Fruit fly (Drosophila melanogaster): ENCODE data around the gene jp.

The jp gene

dm6 chr2L:9576269-9576933 is 9.9 kb upstream of the jp start, which contains the start of gene Mtpalpha (continued):
- TF ChIP-seq Dip2 (GFP tag; IDR thresholded peaks at IDR 0.05) (peak; percentile 98), Hr51 (GFP tag; optimal IDR thresholded peaks at IDR 0.05) (no peak), dati (GFP tag; IDR thresholded peaks at IDR 0.05) (no peak), sr (GFP tag; IDR thresholded peaks at IDR 0.05) (no peak), sens (GFP tag) (peak; percentile 89), vfl (GFP tag; optimal IDR thresholded peaks at IDR 0.05) (no peak), tll (GFP tag; optimal IDR thresholded peaks at IDR 0.05) (no peak), CG10209 (GFP tag; optimal IDR thresholded peaks at IDR 0.05) (peak; percentile 32), wek (GFP tag; optimal IDR thresholded peaks at IDR 0.05) (no peak), Dfd (GFP tag; optimal IDR thresholded peaks at IDR 0.05) (no peak), gsb-n (tag; optimal IDR thresholded peaks at IDR 0.05) (no peak), stc (GFP tag; IDR thresholded peaks at IDR 0.05) (no peak; the same call in 1 of the 2 replicates), insv (GFP tag; optimal IDR thresholded peaks at IDR 0.05) (peak in 1 of 2 experiments; percentile 41), CG18599 (GFP tag; optimal IDR thresholded peaks at IDR 0.05) (no peak), Nf-YC (tag; optimal IDR thresholded peaks at IDR 0.05) (no peak), CG31365 (tag; optimal IDR thresholded peaks at IDR 0.05) (no peak), otp (GFP tag; IDR thresholded peaks at IDR 0.05) (no peak), CG3163 (GFP tag; optimal IDR thresholded peaks at IDR 0.05) (peak; percentile 1), CG3995 (GFP tag; optimal IDR thresholded peaks at IDR 0.05) (no peak), Ets97D (GFP tag; optimal IDR thresholded peaks at IDR 0.05) (peak; percentile 67), vnd (GFP tag; IDR thresholded peaks at IDR 0.05; ENCODE audit: partially characterized antibody) (no peak), CG9932 (GFP tag; IDR thresholded peaks at IDR 0.05) (peak; percentile 59), CG2712 (tag; optimal IDR thresholded peaks at IDR 0.05) (no peak), CG11504 (tag; optimal IDR thresholded peaks at IDR 0.05) (no peak), eve (GFP tag; optimal IDR thresholded peaks at IDR 0.05) (no peak), ci (GFP tag; IDR thresholded peaks at IDR 0.05) (peak; percentile 76), CG6272 (GFP tag; IDR thresholded peaks at IDR 0.05) (no peak), shn (GFP tag; optimal IDR thresholded peaks at IDR 0.05) (no peak), CG6175 (GFP tag; IDR thresholded peaks at IDR 0.05) (no peak), Asciz (GFP tag; optimal IDR thresholded peaks at IDR 0.05) (no peak), CG32767 (GFP tag; IDR thresholded peaks at IDR 0.05) (no peak), Ssrp (tag; optimal IDR thresholded peaks at IDR 0.05) (no peak), CG15514 (GFP tag; optimal IDR thresholded peaks at IDR 0.05) (peak; percentile 0), row (GFP tag; IDR thresholded peaks at IDR 0.05) (0 out of 3 replicates have a peak, but pooled peaks have one; percentile 20), CG10565 (GFP tag; optimal IDR thresholded peaks at IDR 0.05) (no peak), gro (GFP tag; optimal IDR thresholded peaks at IDR 0.05) (peak; percentile 59), Oaz (GFP tag; IDR thresholded peaks at IDR 0.05) (no peak), jigr1 (GFP tag; IDR thresholded peaks at IDR 0.05) (no peak), CG15011 (GFP tag; optimal IDR thresholded peaks at IDR 0.05) (no peak), dm (GFP tag; optimal IDR thresholded peaks at IDR 0.05) (no peak), salm (tag; optimal IDR thresholded peaks at IDR 0.05) (peak; percentile 6), Aef1 (GFP tag; IDR thresholded peaks at IDR 0.05) (no peak; the same call in 2 of the 3 replicates), fd3F (GFP tag; optimal IDR thresholded peaks at IDR 0.05) (no peak), CG13424 (tag; optimal IDR thresholded peaks at IDR 0.05) (peak; percentile 48), gt (GFP tag; IDR thresholded peaks at IDR 0.05) (no peak), CG2202 (tag; optimal IDR thresholded peaks at IDR 0.05) (no peak), lab (GFP tag; optimal IDR thresholded peaks at IDR 0.05) (no peak), Gsc (GFP tag; IDR thresholded peaks at IDR 0.05) (no peak), oc (tag; optimal IDR thresholded peaks at IDR 0.05) (no peak), gfzf (GFP tag; optimal IDR thresholded peaks at IDR 0.05) (peak; percentile 93)

Data from whole organism, embryonic.